Worm (Caenorhabditis elegans): Measurements from ENCODE around the gene C02E7.8.
"Not testable (repeated sequence)": the region's sequence is repeated elsewhere in the genome, so short reads cannot be mapped to it uniquely, and the experiment has no call there.

The C02E7.8 gene

ce11 chrV:4908591-4908990 lies 12.0 kb downstream of the C02E7.8 start, which contains the start of gene ugt-13 (continued):
- TF ChIP-seq lin-1 (GFP tag; IDR thresholded peaks at IDR 0.05) (no peak), ces-1 (GFP tag; optimal IDR thresholded peaks at IDR 0.05) (no peak), nhr-41 (GFP tag; IDR thresholded peaks at IDR 0.05) (no peak), spr-3 (GFP tag; optimal IDR thresholded peaks at IDR 0.05) (no peak), zip-11 (GFP tag; IDR thresholded peaks at IDR 0.05) (no peak), spr-1 (tag; optimal IDR thresholded peaks at IDR 0.05) (no peak), arid-1 (GFP tag; conservative IDR thresholded peaks at IDR 0.05) (no peak), unc-39 (tag; optimal IDR thresholded peaks at IDR 0.05) (no peak)

ce11 chrV:4905953-4906352 lies 14.6 kb downstream of the C02E7.8 start, which contains the start of gene ugt-14:
Gene ugt-14 (plus strand): TSS chrV:4906253.
- no peak for TF ChIP-seq ZK546.5 (tag; optimal IDR thresholded peaks at IDR 0.05)
- peak; percentile 88 for TF ChIP-seq nhr-28 (tag; optimal IDR thresholded peaks at IDR 0.05)

ce11 chrV:4903696-4904095 lies 16.9 kb downstream of the C02E7.8 start, which contains the start of gene ugt-8:
Gene ugt-8 (plus strand): TSS chrV:4903930.
- TF ChIP-seq mdl-1 (tag; optimal IDR thresholded peaks at IDR 0.05) (peak in 1 of 2 experiments; percentile 0), nhr-6 (tag; optimal IDR thresholded peaks at IDR 0.05) (no peak), nhr-28 (tag; optimal IDR thresholded peaks at IDR 0.05) (peak; percentile 100)

ce11 chrV:4901074-4901473 lies 19.5 kb downstream of the C02E7.8 start, which contains the start of gene ugt-67:
Gene ugt-67 (plus strand): TSS chrV:4901374.
- TF ChIP-seq ces-1 (GFP tag; optimal IDR thresholded peaks at IDR 0.05) (no peak), nhr-28 (tag; optimal IDR thresholded peaks at IDR 0.05) (peak; percentile 7)

ce11 chrV:4900020-4900419 lies 20.6 kb downstream of the C02E7.8 start, which contains the start of gene ugt-10:
Gene ugt-10 (minus strand): TSS chrV:4900120.
- peak in 1 of 2 experiments; percentile 75 for TF ChIP-seq unc-62 (GFP tag; optimal IDR thresholded peaks at IDR 0.05 in 1 of 2)
- TF ChIP-seq unc-62 (tag; optimal IDR thresholded peaks at IDR 0.05) = not testable (repeated sequence)

ce11 chrV:4895744-4896143 lies 24.8 kb downstream of the C02E7.8 start, which contains the start of gene ugt-9:
Gene ugt-9 (plus strand): TSS chrV:4896048.
- TF ChIP-seq daf-16 (GFP tag; optimal IDR thresholded peaks at IDR 0.05) (no peak), daf-16 (tag; optimal IDR thresholded peaks at IDR 0.05) (peak; percentile 17), unc-62 (GFP tag; optimal IDR thresholded peaks at IDR 0.05 in 1 of 2) (peak in 1 of 2 experiments; percentile 84), unc-62 (tag; optimal IDR thresholded peaks at IDR 0.05) (no peak), nhr-28 (tag; optimal IDR thresholded peaks at IDR 0.05) (peak; percentile 99), ceh-44 (GFP tag; IDR thresholded peaks at IDR 0.05) (no peak), nhr-77 (tag; optimal IDR thresholded peaks at IDR 0.05) (peak; percentile 53)

ce11 chrV:4894971-4895370 lies 25.6 kb downstream of the C02E7.8 start, which contains the start of gene ugt-11:
Gene ugt-11 (minus strand): TSS chrV:4895071.
- TF ChIP-seq aha-1 (tag) = peak; percentile 21
- TF ChIP-seq mep-1 (tag; optimal IDR thresholded peaks at IDR 0.05) = no peak
- no peak for TF ChIP-seq D1046.2 (GFP tag; IDR thresholded peaks at IDR 0.05)

- TF ChIP-seq ceh-32 (tag; optimal IDR thresholded peaks at IDR 0.05; ENCODE audit: poor library complexity) (no peak), lin-38 (GFP tag; IDR thresholded peaks at IDR 0.05) (peak; percentile 60), jun-1 (tag; optimal IDR thresholded peaks at IDR 0.05) (no peak), ctbp-1 (GFP tag; IDR thresholded peaks at IDR 0.05) (no peak), tra-1 (GFP tag; IDR thresholded peaks at IDR 0.05) (no peak), arid-1 (GFP tag; conservative IDR thresholded peaks at IDR 0.05) (no peak), nhr-77 (tag; optimal IDR thresholded peaks at IDR 0.05) (no peak), ama-1 (optimal IDR thresholded peaks at IDR 0.05) (no peak), snpc-1.2 (GFP tag; IDR thresholded peaks at IDR 0.05) (no peak), daf-16 (GFP tag; optimal IDR thresholded peaks at IDR 0.05) (no peak), daf-16 (tag; optimal IDR thresholded peaks at IDR 0.05) (no peak), nhr-237 (tag; optimal IDR thresholded peaks at IDR 0.05) (no peak), zip-2 (tag; optimal IDR thresholded peaks at IDR 0.05) (no peak), pqm-1 (tag; optimal IDR thresholded peaks at IDR 0.05) (no peak), cey-2 (tag; optimal IDR thresholded peaks at IDR 0.05; ENCODE audit: borderline replicate concordance, insufficient read depth) (no peak), fos-1 (tag; optimal IDR thresholded peaks at IDR 0.05) (no peak), D1046.2 (GFP tag; IDR thresholded peaks at IDR 0.05) (no peak), F49E8.2 (tag; optimal IDR thresholded peaks at IDR 0.05; ENCODE audit: borderline replicate concordance) (peak; percentile 30), skn-1 (tag; optimal IDR thresholded peaks at IDR 0.05) (no peak), Y75B8A.6 (GFP tag; IDR thresholded peaks at IDR 0.05) (no peak), gei-8 (GFP tag; optimal IDR thresholded peaks at IDR 0.05) (no peak), egl-43 (GFP tag; IDR thresholded peaks at IDR 0.05) (no peak)
Measured at ce11 chrV:4891305-4891704, 29.3 kb downstream of the C02E7.8 start.

Data from whole organism, L4 larva.